Worm (Caenorhabditis elegans) whole organism, L1 larva: Measurements from ENCODE around the gene Y110A2AL.4.

ENCODE experiments used
- ama-1 ChIP-seq: fragments of 150-350 bp; optimal IDR thresholded peaks from 2 replicates; lab custom pipeline; 2014
- efl-1 ChIP-seq, 4 experiments: fragments of 150-350 bp; optimal IDR thresholded peaks in 3 of 4; peaks in 1 of 4; 1 replicate in 1 of 4; 2 replicates in 3 of 4; lab custom pipeline; 2014; ENCODE audit warnings: missing biosample characterization in 2 of 4, missing genetic modification characterization in 2 of 4, missing genetic modification reagents in 2 of 4
- egl-27 ChIP-seq, 2 experiments: fragments of 150-350 bp in 1 of 2; sonication (generic microtip); optimal IDR thresholded peaks; 3 replicates each; lab custom pipeline; 2017 to 2018; ENCODE audit warnings: missing biosample characterization in 2 of 2, missing genetic modification characterization in 2 of 2, missing genetic modification reagents in 2 of 2
- lin-13 ChIP-seq: fragments of 150-350 bp; optimal IDR thresholded peaks from 2 replicates; lab custom pipeline; 2014; ENCODE audit warnings: missing biosample characterization, missing genetic modification reagents, missing genetic modification characterization
- lin-14 ChIP-seq: fragments of 200-800 bp; sonication (Bioruptor generic); optimal IDR thresholded peaks from 2 replicates; lab custom pipeline; 2018; ENCODE audit warnings: mild to moderate bottlenecking, missing genetic modification characterization, moderate library complexity, missing compliant biosample characterization
- lin-35 ChIP-seq, 2 experiments: fragments of 150-350 bp; optimal IDR thresholded peaks; 2 replicates each; lab custom pipeline; 2014; ENCODE audit warnings: missing biosample characterization in 2 of 2, missing genetic modification characterization in 2 of 2, missing genetic modification reagents in 2 of 2
- lir-3 ChIP-seq: sonication (generic microtip); optimal IDR thresholded peaks from 2 replicates; lab custom pipeline; 2016; ENCODE audit warnings: mild to moderate bottlenecking, missing genetic modification characterization, moderate library complexity, missing compliant biosample characterization; ENCODE audit not compliant: poor library complexity
- mep-1 ChIP-seq: fragments of 150-350 bp; optimal IDR thresholded peaks from 2 replicates; lab custom pipeline; 2014; ENCODE audit warnings: missing biosample characterization, missing genetic modification characterization
- nhr-11 ChIP-seq: fragments of 150-350 bp; optimal IDR thresholded peaks from 2 replicates; lab custom pipeline; 2014; ENCODE audit warnings: missing biosample characterization, missing genetic modification characterization
- nhr-77 ChIP-seq: fragments of 150-350 bp; optimal IDR thresholded peaks from 2 replicates; lab custom pipeline; 2014; ENCODE audit warnings: missing biosample characterization, missing genetic modification characterization
- nhr-90 ChIP-seq: sonication (generic microtip); optimal IDR thresholded peaks from 2 replicates; lab custom pipeline; 2016; ENCODE audit warnings: mild to moderate bottlenecking, missing genetic modification characterization, missing compliant biosample characterization; ENCODE audit not compliant: poor library complexity
- unc-86 ChIP-seq: sonication (generic microtip); optimal IDR thresholded peaks from 2 replicates; lab custom pipeline; 2016; ENCODE audit warnings: missing genetic modification characterization, missing compliant biosample characterization
- zip-4 ChIP-seq: fragments of 200-800 bp; sonication (Bioruptor generic); optimal IDR thresholded peaks from 2 replicates; lab custom pipeline; 2018; ENCODE audit warnings: mild to moderate bottlenecking, missing genetic modification characterization, moderate library complexity, missing compliant biosample characterization

- TF ChIP-seq nhr-77 (tag; lab: Kevin White, UChicago), result no peak
- TF ChIP-seq egl-27 (tag; optimal IDR thresholded peaks at IDR 0.05; lab: Kevin White, UChicago), result no peak
- no peak for TF ChIP-seq mep-1
- TF ChIP-seq ama-1 (lab: Kevin White, UChicago), result no peak
- no peak for TF ChIP-seq lin-14 (GFP tag; lab: Kevin White, UChicago)
- no peak for TF ChIP-seq zip-4 (GFP tag; lab: Kevin White, UChicago)
- no peak for TF ChIP-seq nhr-11 (tag; lab: Kevin White, UChicago)
- no peak for TF ChIP-seq unc-86 (tag; lab: Kevin White, UChicago)
- no peak for TF ChIP-seq lir-3 (tag; lab: Kevin White, UChicago)
- no peak for TF ChIP-seq efl-1 (optimal IDR thresholded peaks at IDR 0.05; lab: Kevin White, UChicago)
- TF ChIP-seq efl-1 (GFP tag; optimal IDR thresholded peaks at IDR 0.05 in 1 of 2; lab: Kevin White, UChicago), result no peak
- TF ChIP-seq nhr-90 (tag; lab: Kevin White, UChicago), result no peak
- no peak for TF ChIP-seq lin-13 (GFP tag; lab: Kevin White, UChicago)
- TF ChIP-seq lin-35 (GFP tag; optimal IDR thresholded peaks at IDR 0.05; lab: Kevin White, UChicago), result no peak
These were observed 14.7 kb downstream of the Y110A2AL.4 start for ce11 chrII:2853767-2854166.
